Fruit fly (Drosophila melanogaster): ENCODE data around the gene CG5895.

CG5895 gene

dm6 chr3L:16056101-16056891 is 21.0 kb downstream of the CG5895 start (continued):
- no peak for TF ChIP-seq Hmx (GFP tag; optimal IDR thresholded peaks at IDR 0.05)
- TF ChIP-seq D (optimal IDR thresholded peaks at IDR 0.05): no peak
- TF ChIP-seq D (GFP tag; optimal IDR thresholded peaks at IDR 0.05): peak; percentile 39
- TF ChIP-seq CG6254 (GFP tag; optimal IDR thresholded peaks at IDR 0.05): peak; percentile 0
- no peak for TF ChIP-seq dimm (GFP tag; IDR thresholded peaks at IDR 0.05)
- TF ChIP-seq CG10565 (GFP tag; optimal IDR thresholded peaks at IDR 0.05): no peak
- TF ChIP-seq CG15696 (tag; optimal IDR thresholded peaks at IDR 0.05): peak; percentile 71
- TF ChIP-seq trem (tag; optimal IDR thresholded peaks at IDR 0.05): peak; percentile 9
- TF ChIP-seq Xrp1 (GFP tag; IDR thresholded peaks at IDR 0.05): peak; percentile 67
- peak; percentile 10 for TF ChIP-seq CG7987 (GFP tag; optimal IDR thresholded peaks at IDR 0.05)
- TF ChIP-seq sens (GFP tag): peak; percentile 86
- peak; percentile 18 for TF ChIP-seq CG3407 (GFP tag; optimal IDR thresholded peaks at IDR 0.05)
- TF ChIP-seq CG4360 (GFP tag; IDR thresholded peaks at IDR 0.05): 0 out of 2 replicates have a peak, but pooled peaks have one; percentile 12
- no peak for TF ChIP-seq CG7963 (GFP tag; IDR thresholded peaks at IDR 0.05; ENCODE audit: partially characterized antibody)
- TF ChIP-seq CG9215 (GFP tag; IDR thresholded peaks at IDR 0.05): no peak
- TF ChIP-seq Asciz (GFP tag; optimal IDR thresholded peaks at IDR 0.05): peak; percentile 49
- TF ChIP-seq sima (GFP tag; optimal IDR thresholded peaks at IDR 0.05): no peak
- TF ChIP-seq ftz-f1 (GFP tag; optimal IDR thresholded peaks at IDR 0.05): peak; percentile 74
- TF ChIP-seq CG33557 (GFP tag; optimal IDR thresholded peaks at IDR 0.05): peak; percentile 40
- no peak for TF ChIP-seq bcd (GFP tag; optimal IDR thresholded peaks at IDR 0.05)
- peak in 1 of 2 experiments; percentile 56 for TF ChIP-seq bsh (GFP tag; optimal IDR thresholded peaks at IDR 0.05)
- no peak for TF ChIP-seq Poxn (GFP tag; IDR thresholded peaks at IDR 0.05)
- no peak for TF ChIP-seq sc (optimal IDR thresholded peaks at IDR 0.05)
- peak; percentile 53 for TF ChIP-seq sc (GFP tag; optimal IDR thresholded peaks at IDR 0.05)
- peak; percentile 3 for TF ChIP-seq Lhr (GFP tag; optimal IDR thresholded peaks at IDR 0.05)
- no peak for TF ChIP-seq CG13296 (GFP tag; optimal IDR thresholded peaks at IDR 0.05)
- peak; percentile 9 for TF ChIP-seq CG11504 (tag; optimal IDR thresholded peaks at IDR 0.05)
- TF ChIP-seq sr (GFP tag; IDR thresholded peaks at IDR 0.05): no peak
- no peak for TF ChIP-seq maf-S (GFP tag; optimal IDR thresholded peaks at IDR 0.05)
- peak; percentile 11 for TF ChIP-seq CG4424 (GFP tag; optimal IDR thresholded peaks at IDR 0.05)
- no peak for TF ChIP-seq ttk (GFP tag; IDR thresholded peaks at IDR 0.05)
- TF ChIP-seq zfh1 (GFP tag; IDR thresholded peaks at IDR 0.05): peak; percentile 40; the same call in 1 of the 3 replicates
- peak; percentile 7 for TF ChIP-seq MTF-1 (GFP tag; optimal IDR thresholded peaks at IDR 0.05; ENCODE audit: borderline replicate concordance)
- peak; percentile 16 for TF ChIP-seq Sry-β (GFP tag; optimal IDR thresholded peaks at IDR 0.05)
- peak; percentile 26; the same call in 1 of the 2 replicates for TF ChIP-seq CG31441 (GFP tag; IDR thresholded peaks at IDR 0.05)
- peak; percentile 39 for TF ChIP-seq nom (GFP tag; optimal IDR thresholded peaks at IDR 0.05)
- TF ChIP-seq bab2 (GFP tag; optimal IDR thresholded peaks at IDR 0.05): peak; percentile 2
- peak; percentile 46 for TF ChIP-seq CG7745 (tag; optimal IDR thresholded peaks at IDR 0.05)
- TF ChIP-seq CG2678 (tag; optimal IDR thresholded peaks at IDR 0.05): peak; percentile 32
- TF ChIP-seq Blimp-1 (GFP tag; optimal IDR thresholded peaks at IDR 0.05): peak; percentile 61
- TF ChIP-seq nmo (GFP tag; optimal IDR thresholded peaks at IDR 0.05): no peak
- no peak for TF ChIP-seq Jarid2 (GFP tag; optimal IDR thresholded peaks at IDR 0.05)
- no peak for TF ChIP-seq CG12659 (GFP tag; optimal IDR thresholded peaks at IDR 0.05)
- peak; percentile 51 for TF ChIP-seq Spps (tag; optimal IDR thresholded peaks at IDR 0.05)
- no peak for TF ChIP-seq CTCF (GFP tag; optimal IDR thresholded peaks at IDR 0.05)
- TF ChIP-seq CG8944 (GFP tag; optimal IDR thresholded peaks at IDR 0.05): no peak
- TF ChIP-seq CG2712 (tag; optimal IDR thresholded peaks at IDR 0.05): peak; percentile 22
- peak; percentile 48 for TF ChIP-seq CG8359 (GFP tag; optimal IDR thresholded peaks at IDR 0.05; ENCODE audit: borderline replicate concordance)
- peak; percentile 43 for TF ChIP-seq CG18262 (tag; optimal IDR thresholded peaks at IDR 0.05)
